Fruit fly (Drosophila melanogaster) whole organism: ENCODE results near the gene Top2.

Source experiments
- EcR ChIP-seq, 2 experiments: fragments of >200 bp; optimal IDR thresholded peaks; 2 replicates each; lab custom pipeline; 2017; ENCODE audit warnings: missing biosample characterization in 2 of 2, missing genetic modification characterization in 2 of 2, missing genetic modification reagents in 2 of 2
- psq ChIP-seq: fragments of >200 bp; optimal IDR thresholded peaks from 2 replicates; lab custom pipeline; 2017
- usp ChIP-seq: fragments of >200 bp; optimal IDR thresholded peaks from 2 replicates; lab custom pipeline; 2017; ENCODE audit warnings: missing biosample characterization, missing genetic modification characterization, mixed read lengths

DNA sequence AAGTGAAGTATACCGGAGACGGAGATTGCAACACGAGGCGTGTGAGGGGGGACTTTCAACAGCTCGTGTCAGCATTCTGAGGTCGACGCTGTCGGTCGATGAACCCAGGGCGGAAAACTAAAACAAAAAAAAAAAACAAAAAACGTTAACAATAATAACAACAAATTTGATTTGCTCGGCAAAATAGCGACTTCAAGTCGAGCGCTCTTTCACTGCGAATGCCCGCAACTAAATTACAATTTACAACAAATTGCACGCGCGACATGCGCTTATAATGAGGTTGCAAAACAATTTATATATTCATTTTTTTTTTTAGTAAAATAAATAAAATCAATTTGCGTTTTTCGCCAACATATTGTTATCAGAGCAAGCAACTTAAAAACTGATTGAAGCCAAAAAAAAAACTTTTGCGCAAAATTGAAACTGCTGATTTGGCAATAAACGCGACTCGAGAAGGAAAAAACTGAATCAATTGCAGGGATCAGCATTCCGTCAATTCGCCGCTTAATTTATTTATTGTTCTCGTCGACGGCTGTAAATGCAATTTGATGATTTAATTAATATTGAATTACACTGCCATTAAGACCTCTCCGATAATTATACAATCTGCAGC, 20.2 kb upstream of the Top2 start:
- TF ChIP-seq EcR (GFP tag; optimal IDR thresholded peaks at IDR 0.05; lab: Kevin White, UChicago) (no peak), psq (lab: Kevin White, UChicago) (no peak), usp (GFP tag; lab: Kevin White, UChicago) (no peak)
